Fruit fly (Drosophila melanogaster) Kc167 (cell line): ENCODE measurements around the gene Nup205.

Experiments used
- Sin3A ChIP-seq: fragments of >200 bp; optimal IDR thresholded peaks from 2 replicates; lab custom pipeline; 2018; ENCODE audit warnings: missing external identifiers
- h ChIP-seq: fragments of >200 bp; optimal IDR thresholded peaks from 3 replicates; lab custom pipeline; 2018; ENCODE audit warnings: missing external identifiers
- insv ChIP-seq: fragments of >200 bp; optimal IDR thresholded peaks from 3 replicates; lab custom pipeline; 2018; ENCODE audit warnings: missing external identifiers
- psq ChIP-seq: fragments of >200 bp; optimal IDR thresholded peaks from 2 replicates; lab custom pipeline; 2017; ENCODE audit warnings: missing external identifiers
- ttk ChIP-seq: sonication (Bioruptor generic); optimal IDR thresholded peaks from 2 replicates; lab custom pipeline; 2017; ENCODE audit warnings: missing external identifiers

DNA sequence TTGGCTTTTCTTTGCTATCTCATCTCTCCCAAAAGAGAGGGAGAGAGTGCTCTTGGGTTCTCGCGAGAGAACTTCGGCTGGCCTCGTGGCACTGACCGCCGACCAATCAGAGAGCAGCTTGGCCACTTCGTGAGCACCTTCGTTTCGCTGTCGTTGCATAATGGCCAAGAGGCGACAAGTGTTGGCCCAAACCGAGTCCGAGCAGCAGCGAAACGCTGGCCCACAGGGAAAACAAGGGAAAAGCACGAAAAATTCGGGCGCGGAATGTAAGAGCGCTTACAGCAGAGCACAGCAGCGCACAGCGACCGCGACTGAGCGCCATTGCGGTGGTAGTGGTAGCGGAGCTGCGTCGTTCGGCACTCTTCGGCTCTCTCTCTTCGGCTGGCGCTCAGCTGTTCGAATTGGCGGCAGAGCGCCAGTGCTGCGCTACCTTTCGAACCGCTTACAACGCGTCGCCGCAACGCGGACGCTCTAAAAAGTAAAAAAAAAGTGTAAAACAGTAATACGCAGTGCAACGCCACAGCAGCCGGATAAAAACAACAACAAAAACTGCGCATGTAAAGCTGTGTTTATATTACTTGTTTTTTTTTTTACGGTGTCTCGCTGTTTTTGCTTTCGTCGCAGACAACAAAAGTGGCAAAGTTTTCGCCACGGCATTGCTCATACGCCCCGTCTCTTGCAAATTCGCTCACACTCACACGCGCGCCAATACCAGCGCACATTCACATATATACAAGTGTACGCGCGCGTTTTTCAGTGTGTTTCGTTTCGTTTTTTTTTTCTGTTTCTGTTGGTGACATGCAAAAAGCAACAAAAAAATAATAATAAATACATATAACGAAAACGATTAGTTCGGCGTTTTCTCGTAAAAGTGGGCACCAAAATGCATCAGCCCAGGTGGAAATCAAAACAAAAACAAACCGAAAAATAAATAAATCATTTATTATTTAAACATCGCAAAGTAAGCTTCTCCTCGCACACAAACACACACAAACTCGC is 35.2 kb downstream of the Nup205 start:
- TF ChIP-seq h (lab: Kevin White, UChicago) (no peak), ttk (lab: Kevin White, UChicago) (no peak), insv (no peak), psq (lab: Kevin White, UChicago) (no peak), Sin3A (lab: Kevin White, UChicago) (no peak)
